Fruit fly (Drosophila melanogaster) Kc167 (cell line): ENCODE measurements around the gene CG17931.

ENCODE experiments used
- Myc ChIP-seq: fragments of >200 bp; optimal IDR thresholded peaks from 2 replicates; lab custom pipeline; 2017; ENCODE audit warnings: missing external identifiers
- Sin3A ChIP-seq: fragments of >200 bp; optimal IDR thresholded peaks from 2 replicates; lab custom pipeline; 2018; ENCODE audit warnings: missing external identifiers
- h ChIP-seq: fragments of >200 bp; optimal IDR thresholded peaks from 3 replicates; lab custom pipeline; 2018; ENCODE audit warnings: missing external identifiers
- insv ChIP-seq: fragments of >200 bp; optimal IDR thresholded peaks from 3 replicates; lab custom pipeline; 2018; ENCODE audit warnings: missing external identifiers
- psq ChIP-seq: fragments of >200 bp; optimal IDR thresholded peaks from 2 replicates; lab custom pipeline; 2017; ENCODE audit warnings: missing external identifiers
- ttk ChIP-seq: sonication (Bioruptor generic); optimal IDR thresholded peaks from 2 replicates; lab custom pipeline; 2017; ENCODE audit warnings: missing external identifiers

Gene CG17931

DNA sequence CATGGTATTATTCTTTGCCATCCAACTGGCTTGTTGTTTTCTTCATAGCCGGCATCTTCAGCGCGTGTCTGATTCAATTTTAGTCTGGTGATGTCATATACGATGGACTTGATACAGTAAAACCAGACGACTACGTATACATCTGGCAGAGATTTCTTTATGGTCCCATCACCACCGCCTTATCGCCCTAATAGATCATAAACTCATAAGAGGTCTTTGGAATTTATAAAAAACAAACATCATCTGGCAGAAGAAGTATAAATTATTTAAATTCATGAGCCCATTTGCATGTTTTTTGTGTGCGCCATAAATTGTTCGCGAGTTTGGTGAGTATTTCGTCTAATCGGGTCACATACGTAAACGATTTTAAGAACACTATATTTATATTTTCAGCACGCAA is 11.0 kb downstream of the CG17931 start:
- TF ChIP-seq h (lab: Kevin White, UChicago) (no peak), Sin3A (no peak), insv (no peak), Myc (lab: Kevin White, UChicago) (no peak), psq (lab: Kevin White, UChicago) (no peak), ttk (lab: Kevin White, UChicago) (no peak)

DNA sequence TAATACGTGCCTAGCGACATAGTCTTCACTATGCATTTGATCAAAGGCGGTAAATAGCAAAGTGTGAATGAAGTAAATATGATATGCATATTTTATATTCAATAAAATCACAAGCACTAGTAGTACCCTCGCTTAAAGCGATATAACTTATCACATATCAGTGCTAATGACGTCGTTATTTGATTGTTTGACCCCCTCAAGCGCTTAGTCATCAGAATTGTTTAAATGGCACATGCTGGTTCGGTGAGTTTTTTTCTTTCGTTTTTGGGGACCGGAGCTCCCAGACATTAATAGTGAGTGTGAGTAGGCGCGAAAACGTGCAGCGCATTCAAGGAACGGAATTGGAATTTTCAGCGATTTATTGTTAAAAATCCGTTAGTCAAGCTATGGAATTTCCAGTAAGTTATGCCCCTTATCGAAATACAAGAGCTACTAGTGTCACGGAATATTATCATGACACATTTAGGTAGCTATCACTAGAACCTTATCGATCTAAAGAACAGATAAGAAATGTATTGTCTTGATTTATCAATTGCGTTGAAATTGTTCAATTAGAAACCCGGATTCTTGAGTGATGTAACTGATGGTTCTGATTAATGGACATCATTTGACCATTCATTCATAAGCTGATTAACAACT is 11.5 kb downstream of the CG17931 start:
- no peak for TF ChIP-seq ttk (lab: Kevin White, UChicago)
- no peak for TF ChIP-seq Sin3A
- no peak for TF ChIP-seq Myc (lab: Kevin White, UChicago)
- TF ChIP-seq h (lab: Kevin White, UChicago): no peak
- TF ChIP-seq insv: no peak
- TF ChIP-seq psq (lab: Kevin White, UChicago): no peak

DNA sequence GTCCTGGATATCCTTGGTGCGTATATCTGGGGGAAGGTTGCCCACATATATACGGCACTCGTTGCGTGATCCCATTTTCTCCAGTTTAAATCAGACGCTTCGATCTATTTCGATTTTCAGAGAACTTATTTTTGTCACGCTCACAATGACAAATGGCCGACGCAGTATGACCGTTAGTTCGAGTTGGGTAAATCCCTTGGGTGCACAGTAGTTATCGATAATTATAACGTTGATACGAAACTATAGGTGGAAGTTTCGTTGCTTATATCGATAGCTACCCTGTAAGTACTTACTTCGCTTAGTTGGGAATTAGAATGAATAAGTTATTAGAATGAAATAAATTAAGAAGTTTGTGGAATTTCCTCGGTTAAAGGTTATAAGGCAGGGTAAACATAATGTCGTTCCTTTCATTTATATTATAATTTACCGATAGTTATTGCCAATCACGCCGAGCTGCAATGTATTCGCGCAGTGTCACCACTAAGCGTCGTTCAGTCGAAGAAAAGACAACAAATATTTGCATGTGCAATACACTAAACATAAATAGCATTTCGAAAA is 17.4 kb downstream of the CG17931 start, which contains the start of the genes SF2 and pad:
SF2 (minus strand) TSS at position 172 of the 558 bp plus-strand sequence.
pad (plus strand) TSS at position 502 of the 558 bp plus-strand sequence.
- no peak for TF ChIP-seq Sin3A
- no peak for TF ChIP-seq psq (lab: Kevin White, UChicago)
- TF ChIP-seq Myc (lab: Kevin White, UChicago): no peak
- no peak for TF ChIP-seq ttk (lab: Kevin White, UChicago)
- no peak for TF ChIP-seq insv
- TF ChIP-seq h (lab: Kevin White, UChicago): no peak

DNA sequence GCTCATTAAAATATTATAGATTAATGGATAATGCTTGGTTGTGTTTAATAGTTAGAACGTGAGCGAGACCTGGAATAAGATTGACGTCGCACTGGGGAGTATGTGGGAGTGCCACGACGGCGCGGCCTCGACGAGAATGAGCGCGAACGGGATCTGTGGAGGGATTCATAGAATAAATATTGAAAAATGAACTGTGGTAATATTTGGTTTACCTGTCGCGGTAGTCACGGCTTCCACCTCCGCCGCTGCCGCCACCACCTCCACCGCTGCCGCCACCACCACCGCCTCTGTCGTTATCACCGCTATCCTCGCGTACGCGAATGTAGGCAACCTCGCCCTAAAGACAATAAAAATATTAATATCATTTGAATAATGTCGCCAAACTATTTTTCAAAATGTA is 18.7 kb downstream of the CG17931 start:
- TF ChIP-seq Myc (lab: Kevin White, UChicago): no peak
- no peak for TF ChIP-seq h (lab: Kevin White, UChicago)
- no peak for TF ChIP-seq insv
- no peak for TF ChIP-seq psq (lab: Kevin White, UChicago)
- TF ChIP-seq Sin3A: no peak
- no peak for TF ChIP-seq ttk (lab: Kevin White, UChicago)

dm6 chr3R:16339475-16339874 is 19.8 kb downstream of the CG17931 start, which contains the start of gene Sulf1:
Gene Sulf1 (minus strand): TSS chr3R:16339575.
- no peak for TF ChIP-seq insv
- no peak for TF ChIP-seq Myc (lab: Kevin White, UChicago)
- TF ChIP-seq Sin3A: no peak

dm6 chr3R:16338342-16338741 is 20.9 kb downstream of the CG17931 start:
- no peak for TF ChIP-seq ttk (lab: Kevin White, UChicago)
- TF ChIP-seq insv: no peak
- no peak for TF ChIP-seq h (lab: Kevin White, UChicago)
- TF ChIP-seq Sin3A: no peak
- no peak for TF ChIP-seq Myc (lab: Kevin White, UChicago)
- TF ChIP-seq psq (lab: Kevin White, UChicago): no peak

dm6 chr3R:16337863-16338262 is 21.4 kb downstream of the CG17931 start:
- TF ChIP-seq insv: no peak
- TF ChIP-seq ttk (lab: Kevin White, UChicago): no peak
- no peak for TF ChIP-seq h (lab: Kevin White, UChicago)
- no peak for TF ChIP-seq psq (lab: Kevin White, UChicago)
- TF ChIP-seq Sin3A: no peak
- TF ChIP-seq Myc (lab: Kevin White, UChicago): no peak

DNA sequence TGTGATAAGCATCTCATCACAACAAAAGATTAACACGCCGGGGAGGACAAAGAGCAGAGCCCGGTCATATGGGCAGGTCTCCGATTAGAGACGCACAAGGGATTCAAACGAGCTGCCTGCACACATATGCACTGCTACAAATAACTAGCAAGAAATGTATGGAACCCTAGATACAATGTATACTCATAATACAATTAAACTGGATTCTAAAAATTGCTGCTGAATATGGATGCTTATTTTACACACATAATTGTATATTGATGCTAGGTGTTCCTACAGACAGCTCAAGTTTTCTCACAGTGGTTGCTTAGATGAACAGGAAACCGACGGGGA is 22.2 kb downstream of the CG17931 start:
- TF ChIP-seq Sin3A (no peak), insv (no peak), psq (lab: Kevin White, UChicago) (no peak), ttk (lab: Kevin White, UChicago) (no peak), h (lab: Kevin White, UChicago) (no peak), Myc (lab: Kevin White, UChicago) (no peak)

DNA sequence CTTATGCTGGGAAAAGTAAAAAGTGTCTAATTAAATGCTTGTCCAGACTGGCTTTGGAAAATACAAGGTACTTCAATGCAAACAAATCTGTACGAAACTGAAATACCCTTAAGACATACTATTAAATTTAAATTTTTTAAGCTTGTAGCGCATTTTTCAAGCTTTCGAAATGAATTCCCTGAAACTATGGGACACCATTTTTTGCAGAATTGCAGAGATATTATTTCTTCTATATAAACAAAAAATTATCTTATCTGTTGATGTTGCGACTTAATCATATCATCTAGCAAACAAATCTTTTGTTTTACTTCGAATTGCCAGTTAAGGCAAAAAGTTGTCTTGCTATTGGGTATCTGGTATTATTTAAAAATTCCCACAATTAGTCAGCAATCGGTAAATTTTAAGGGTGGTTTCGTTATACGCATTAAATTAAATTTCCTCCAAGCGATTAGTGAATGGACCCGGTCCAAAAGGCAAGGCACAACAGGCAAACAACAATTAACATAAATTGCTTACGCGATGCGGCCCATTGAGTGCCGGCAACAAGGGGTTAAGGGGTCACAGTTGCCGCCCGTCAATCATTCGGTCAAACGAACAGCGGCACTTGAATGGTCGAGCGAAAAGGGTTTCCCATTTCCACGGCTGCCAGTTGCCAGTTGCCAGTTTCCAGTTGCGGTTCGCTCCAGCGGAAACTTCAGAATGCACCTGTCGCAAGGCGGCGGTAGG is 22.8 kb downstream of the CG17931 start:
- TF ChIP-seq ttk (lab: Kevin White, UChicago) (no peak), insv (no peak), h (lab: Kevin White, UChicago) (no peak), psq (lab: Kevin White, UChicago) (no peak), Sin3A (no peak), Myc (lab: Kevin White, UChicago) (no peak)

- TF ChIP-seq h (lab: Kevin White, UChicago) (no peak), psq (lab: Kevin White, UChicago) (no peak), Myc (lab: Kevin White, UChicago) (no peak), Sin3A (no peak), insv (no peak), ttk (lab: Kevin White, UChicago) (no peak)
These were observed 23.7 kb downstream of the CG17931 start for dm6 chr3R:16335438-16336073.

DNA sequence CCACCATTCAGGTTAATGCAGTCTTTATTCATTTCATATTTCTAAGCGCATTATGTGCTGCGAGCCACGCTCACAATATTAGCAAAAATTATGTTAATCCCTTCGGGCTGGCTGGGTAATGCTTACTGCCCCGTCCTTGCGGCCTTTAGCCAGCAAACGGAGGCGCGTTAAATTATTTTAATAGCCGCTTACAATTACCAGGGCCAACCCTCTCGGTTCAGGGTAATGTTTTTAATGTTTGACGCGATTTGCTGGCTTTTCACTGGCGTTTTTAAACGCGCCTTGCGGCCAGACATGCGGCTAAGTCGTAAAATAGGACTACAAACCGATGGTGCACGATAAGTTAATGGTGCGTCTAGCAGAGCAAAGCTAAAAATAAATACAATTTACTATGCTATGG is 24.5 kb downstream of the CG17931 start:
- TF ChIP-seq Myc (lab: Kevin White, UChicago): no peak
- TF ChIP-seq h (lab: Kevin White, UChicago): no peak
- no peak for TF ChIP-seq psq (lab: Kevin White, UChicago)

DNA sequence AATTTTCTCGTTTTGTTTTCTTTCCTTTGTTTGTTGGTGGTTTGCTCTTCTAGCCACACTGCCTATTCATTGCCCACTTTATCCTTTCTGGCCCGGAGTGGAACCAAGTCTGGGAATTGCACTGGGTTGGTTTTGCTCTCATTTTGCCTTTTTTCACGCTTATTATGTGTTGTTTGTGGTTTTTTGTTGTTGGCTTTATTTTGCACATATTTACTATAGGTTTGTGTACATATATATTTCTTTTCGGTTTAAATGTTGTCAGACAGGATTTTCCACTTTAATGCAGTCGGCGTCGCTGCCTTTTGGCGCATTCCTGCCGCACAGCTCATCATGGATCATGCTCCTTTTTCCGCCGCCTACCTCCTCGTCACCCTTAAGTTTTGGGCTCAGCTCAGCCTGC is 24.9 kb downstream of the CG17931 start:
- TF ChIP-seq Sin3A (no peak), psq (lab: Kevin White, UChicago) (no peak), ttk (lab: Kevin White, UChicago) (no peak), insv (no peak), h (lab: Kevin White, UChicago) (no peak), Myc (lab: Kevin White, UChicago) (no peak)
